Worm (Caenorhabditis elegans) whole organism, midembryonic: ENCODE data around the gene ada-2.

ENCODE experiments used
- flt-1 ChIP-seq: fragments of 200-800 bp; sonication (Bioruptor generic); IDR thresholded peaks from 2 replicates; pipeline ENCODE4 v1.3.6; 2022; ENCODE audit warnings: missing genetic modification characterization, missing compliant biosample characterization
- med-1 ChIP-seq: sonication (generic microtip); optimal IDR thresholded peaks from 2 replicates; lab custom pipeline; 2017; ENCODE audit warnings: missing genetic modification characterization, mild to moderate bottlenecking, missing compliant biosample characterization, antibody characterized with exemption, missing genetic modification reagents; ENCODE audit not compliant: insufficient read depth
- tab-1 ChIP-seq: fragments of 200-800 bp; sonication (Bioruptor generic); IDR thresholded peaks from 2 replicates; pipeline ENCODE4 v1.3.6; 2022; ENCODE audit warnings: missing genetic modification characterization, missing compliant biosample characterization
- ztf-29 ChIP-seq: fragments of 200-800 bp; sonication (Bioruptor generic); IDR thresholded peaks from 2 replicates; pipeline ENCODE4 v1.3.6; 2022; ENCODE audit warnings: missing genetic modification reagents, missing genetic modification characterization, missing compliant biosample characterization

DNA sequence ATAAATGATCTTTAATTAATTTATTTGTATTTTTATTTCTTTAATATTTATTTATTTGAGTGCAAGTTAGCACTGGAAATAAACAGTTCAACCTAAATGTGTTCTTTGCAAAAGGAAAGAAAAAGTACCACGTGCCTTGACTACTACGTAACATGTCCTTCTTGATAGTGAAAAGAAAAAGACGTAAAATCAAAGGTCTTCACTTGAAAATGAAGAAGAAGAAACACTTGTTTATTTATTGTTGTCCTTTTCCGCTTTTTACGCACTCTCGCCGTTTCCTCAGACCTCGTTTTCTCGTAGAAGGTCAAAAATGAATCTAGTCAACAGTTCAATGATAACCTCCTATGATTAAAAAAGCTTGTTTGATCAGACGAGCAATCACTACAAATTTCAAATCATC, 25.9 kb downstream of the ada-2 start:
- TF ChIP-seq ztf-29 (no peak), tab-1 (GFP tag; lab: Robert Waterston, UW) (no peak), flt-1 (GFP tag; lab: Robert Waterston, UW) (no peak), med-1 (GFP tag; lab: Kevin White, UChicago) (no peak)
